Worm (Caenorhabditis elegans): ENCODE measurements around the gene wago-5.

DNA sequence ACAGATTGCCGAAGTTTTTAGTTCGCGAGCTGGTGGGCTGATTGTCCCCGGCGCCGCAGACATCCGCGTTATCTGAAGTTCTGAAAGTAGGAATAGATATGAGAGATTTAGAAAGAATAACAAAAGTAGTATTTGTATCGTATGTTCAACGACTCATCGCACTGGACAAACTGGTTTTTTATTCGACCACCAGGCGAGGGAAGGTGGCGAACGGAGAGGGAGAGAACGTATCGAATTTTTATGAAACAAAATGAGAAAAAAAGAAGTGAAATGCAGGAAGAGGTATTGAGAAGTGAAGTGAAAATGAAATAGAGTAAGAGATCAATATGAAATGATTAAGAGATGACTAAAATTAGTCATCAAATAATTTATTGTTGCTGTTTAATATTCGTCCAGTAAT is 12.1 kb upstream of the wago-5 start, which contains the start of gene tbc-2:
- TF ChIP-seq flt-1 (GFP tag; IDR thresholded peaks at IDR 0.05) (no peak), ceh-13 (GFP tag; optimal IDR thresholded peaks at IDR 0.05) (no peak), hmg-4 (GFP tag; optimal IDR thresholded peaks at IDR 0.05) (no peak), ama-1 (optimal IDR thresholded peaks at IDR 0.05) (no peak), aly-1 (tag; optimal IDR thresholded peaks at IDR 0.05) (no peak), pes-1 (GFP tag; IDR thresholded peaks at IDR 0.05) (no peak), sea-1 (GFP tag; conservative IDR thresholded peaks at IDR 0.05) (no peak), ets-7 (tag; optimal IDR thresholded peaks at IDR 0.05) (no peak), hmbx-1 (tag; optimal IDR thresholded peaks at IDR 0.05) (no peak), scrt-1 (GFP tag; IDR thresholded peaks at IDR 0.05) (no peak), B0310.2 (tag; optimal IDR thresholded peaks at IDR 0.05) (no peak), ceh-36 (tag; optimal IDR thresholded peaks at IDR 0.05) (no peak), tbx-11 (GFP tag; IDR thresholded peaks at IDR 0.05) (no peak)

All from whole organism, early embryonic.